Worm (Caenorhabditis elegans) whole organism, L4 larva: ENCODE data around the gene Y53G8AM.6.

Experiments
- Y105C5A.15 ChIP-seq: fragments of 200-800 bp; sonication (Bioruptor generic); IDR thresholded peaks from 2 replicates; pipeline ENCODE4 v1.3.6; 2022; ENCODE audit warnings: missing genetic modification characterization, missing compliant biosample characterization
- aly-2 ChIP-seq: sonication (generic microtip); optimal IDR thresholded peaks from 2 replicates; lab custom pipeline; 2018; ENCODE audit warnings: missing biosample characterization, missing genetic modification characterization
- lin-29 ChIP-seq: fragments of 200-800 bp; sonication (Bioruptor generic); IDR thresholded peaks from 2 replicates; pipeline ENCODE4 v1.3.6; 2022; ENCODE audit warnings: missing genetic modification reagents, missing genetic modification characterization, missing compliant biosample characterization
- mep-1 ChIP-seq: fragments of 150-350 bp; sonication (generic microtip); optimal IDR thresholded peaks from 3 replicates; lab custom pipeline; 2014; ENCODE audit warnings: missing biosample characterization, missing genetic modification characterization
- nhr-25 ChIP-seq: sonication (generic microtip); optimal IDR thresholded peaks from 2 replicates; lab custom pipeline; 2017; ENCODE audit warnings: missing genetic modification characterization, mild to moderate bottlenecking, missing compliant biosample characterization, antibody characterized with exemption, moderate library complexity, borderline replicate concordance; ENCODE audit not compliant: insufficient read depth
- nhr-77 ChIP-seq: fragments of 150-350 bp; optimal IDR thresholded peaks from 2 replicates; lab custom pipeline; 2014; ENCODE audit warnings: missing biosample characterization, missing genetic modification characterization
- sdz-12 ChIP-seq: fragments of 200-800 bp; sonication (Bioruptor generic); optimal IDR thresholded peaks from 2 replicates; lab custom pipeline; 2018; ENCODE audit warnings: mild to moderate bottlenecking, missing genetic modification characterization, missing compliant biosample characterization
- ztf-11 ChIP-seq: fragments of 150-350 bp; optimal IDR thresholded peaks from 2 replicates; lab custom pipeline; 2014; ENCODE audit warnings: missing biosample characterization, missing genetic modification characterization

ce11 chrIII:3258306-3258705 is 1.3 kb downstream of the Y53G8AM.6 start, which contains the start of gene nspg-7.2:
- no peak for TF ChIP-seq lin-29 (GFP tag; lab: Robert Waterston, UW)
- no peak for TF ChIP-seq mep-1 (tag; lab: Kevin White, UChicago)
- no peak for TF ChIP-seq ztf-11 (tag; lab: Kevin White, UChicago)
- no peak for TF ChIP-seq nhr-25 (tag; lab: Kevin White, UChicago)
- no peak for TF ChIP-seq aly-2 (tag; lab: Kevin White, UChicago)
- no peak for TF ChIP-seq Y105C5A.15 (GFP tag; lab: Robert Waterston, UW)
- TF ChIP-seq nhr-77 (tag; lab: Kevin White, UChicago) = no peak
- TF ChIP-seq sdz-12 (GFP tag; lab: Kevin White, UChicago) = no peak
